Fruit fly (Drosophila melanogaster) whole organism, embryonic: ENCODE data around the gene Lztr1.

Source experiments
- B-H1 ChIP-seq: fragments of 200-800 bp; sonication (Bioruptor generic); IDR thresholded peaks from 3 replicates; pipeline ENCODE4 v1.3.6; 2022; ENCODE audit warnings: missing biosample characterization, missing genetic modification characterization
- CG16863 ChIP-seq: fragments of 200-800 bp; sonication (Bioruptor generic); optimal IDR thresholded peaks from 3 replicates; lab custom pipeline; 2016; ENCODE audit warnings: missing biosample characterization, missing genetic modification characterization
- CG4328 ChIP-seq: fragments of 200-800 bp; sonication (Bioruptor generic); optimal IDR thresholded peaks from 3 replicates; lab custom pipeline; 2017; ENCODE audit warnings: missing biosample characterization, missing genetic modification reagents, missing genetic modification characterization
- CG7928 ChIP-seq: fragments of 200-800 bp; sonication (Bioruptor generic); optimal IDR thresholded peaks from 2 replicates; lab custom pipeline; 2017; ENCODE audit warnings: missing biosample characterization, mild to moderate bottlenecking, missing genetic modification characterization
- CG8478 ChIP-seq: fragments of >200 bp; optimal IDR thresholded peaks from 2 replicates; lab custom pipeline; 2018
- CG9817 ChIP-seq: fragments of 200-800 bp; sonication (Bioruptor generic); optimal IDR thresholded peaks from 2 replicates; lab custom pipeline; 2018; ENCODE audit warnings: missing biosample characterization, mild to moderate bottlenecking, missing genetic modification characterization, moderate library complexity
- Dad ChIP-seq: fragments of 200-800 bp; sonication (Bioruptor generic); optimal IDR thresholded peaks from 3 replicates; lab custom pipeline; 2016; ENCODE audit warnings: missing biosample characterization, missing genetic modification characterization
- TFAM ChIP-seq: fragments of 200-800 bp; sonication (Bioruptor generic); optimal IDR thresholded peaks from 2 replicates; lab custom pipeline; 2017; ENCODE audit warnings: missing biosample characterization, missing genetic modification characterization, inconsistent platforms
- aop ChIP-seq: fragments of 200-800 bp; sonication (Bioruptor generic); IDR thresholded peaks from 2 replicates; pipeline ENCODE4 v1.3.6; 2022; ENCODE audit warnings: missing biosample characterization, missing genetic modification characterization
- cato ChIP-seq: fragments of 200-800 bp; sonication (Bioruptor generic); optimal IDR thresholded peaks from 2 replicates; lab custom pipeline; 2016; ENCODE audit warnings: missing biosample characterization, missing genetic modification characterization, borderline replicate concordance
- dmrt11E ChIP-seq: fragments of 200-800 bp; sonication (Bioruptor generic); optimal IDR thresholded peaks from 3 replicates; lab custom pipeline; 2018; ENCODE audit warnings: missing biosample characterization, mild to moderate bottlenecking, missing genetic modification characterization, moderate library complexity
- hbn ChIP-seq: fragments of 200-800 bp; sonication (Bioruptor generic); IDR thresholded peaks from 2 replicates; pipeline ENCODE4 v1.3.6; 2022; ENCODE audit warnings: missing biosample characterization, missing genetic modification characterization; ENCODE audit not compliant: partially characterized antibody
- lola ChIP-seq, 3 experiments: fragments of >200 bp in 2 of 3; fragments of 200-800 bp in 1 of 3; sonication (Bioruptor generic) in 1 of 3; optimal IDR thresholded peaks; 2 replicates each; lab custom pipeline; 2017 to 2019; ENCODE audit warnings: missing biosample characterization in 3 of 3, missing genetic modification characterization in 3 of 3, mild to moderate bottlenecking in 1 of 3, moderate library complexity in 1 of 3
- scrt ChIP-seq: fragments of 200-800 bp; sonication (Bioruptor generic); optimal IDR thresholded peaks from 2 replicates; lab custom pipeline; 2018; ENCODE audit warnings: missing biosample characterization, mild to moderate bottlenecking, missing genetic modification characterization, moderate library complexity

DNA sequence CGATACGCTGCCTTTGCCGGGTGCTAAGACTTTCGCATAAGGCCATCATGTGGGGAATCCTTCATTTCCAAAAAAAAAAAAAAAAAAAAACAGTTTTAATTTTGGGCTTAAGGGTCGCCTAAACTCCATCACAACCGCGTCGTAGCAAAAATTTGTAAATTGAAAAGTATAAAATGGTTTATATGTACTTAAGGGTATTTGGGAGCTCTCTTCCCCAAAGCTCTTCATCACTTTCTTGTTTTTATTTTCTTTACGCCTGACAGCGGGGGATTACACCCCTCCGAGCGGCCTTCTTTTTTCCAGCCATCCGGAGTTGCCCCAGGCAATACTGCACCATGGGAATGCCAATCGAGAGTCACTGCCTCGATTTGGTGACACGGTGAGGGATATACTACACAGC, 36.6 kb upstream of the Lztr1 start:
- TF ChIP-seq scrt (GFP tag; lab: Kevin White, UChicago) (no peak), CG7928 (GFP tag; lab: Kevin White, UChicago) (no peak), aop (GFP tag; lab: Robert Waterston, UW) (no peak), dmrt11E (tag; lab: Kevin White, UChicago) (no peak), lola (GFP tag; optimal IDR thresholded peaks at IDR 0.05; lab: Kevin White, UChicago) (no peak), TFAM (GFP tag; lab: Kevin White, UChicago) (no peak), CG16863 (no peak), B-H1 (GFP tag; lab: Robert Waterston, UW) (no peak), CG9817 (tag; lab: Kevin White, UChicago) (no peak), cato (no peak), Dad (GFP tag; lab: Kevin White, UChicago) (no peak), CG8478 (lab: Kevin White, UChicago) (no peak), CG4328 (GFP tag; lab: Kevin White, UChicago) (no peak), hbn (GFP tag; lab: Robert Waterston, UW) (no peak)
